Worm (Caenorhabditis elegans) whole organism, mixed stage, embryonic: ENCODE results near the gene ZK856.19.

Experiments
- ceh-43 ChIP-seq: fragments of 200-800 bp; sonication (Bioruptor generic); optimal IDR thresholded peaks from 2 replicates; lab custom pipeline; 2018; ENCODE audit warnings: mild to moderate bottlenecking, missing genetic modification characterization, moderate library complexity, missing compliant biosample characterization
- elt-1 ChIP-seq: sonication (generic microtip); optimal IDR thresholded peaks from 2 replicates; lab custom pipeline; 2017; ENCODE audit warnings: missing genetic modification characterization, mild to moderate bottlenecking, missing compliant biosample characterization, antibody characterized with exemption, moderate library complexity, borderline replicate concordance; ENCODE audit not compliant: insufficient read depth
- elt-3 ChIP-seq: fragments of 150-350 bp; optimal IDR thresholded peaks from 2 replicates; lab custom pipeline; 2014; ENCODE audit warnings: missing biosample characterization, missing genetic modification characterization
- lsy-2 ChIP-seq: fragments of 150-350 bp; optimal IDR thresholded peaks from 2 replicates; lab custom pipeline; 2014; ENCODE audit warnings: missing biosample characterization, missing genetic modification characterization
- mep-1 ChIP-seq: fragments of 150-350 bp; optimal IDR thresholded peaks from 2 replicates; lab custom pipeline; 2017; ENCODE audit warnings: missing biosample characterization, missing genetic modification reagents, missing genetic modification characterization, inconsistent platforms
- pha-4 ChIP-seq: fragments of 150-350 bp; optimal IDR thresholded peaks from 2 replicates; lab custom pipeline; 2018; ENCODE audit warnings: missing biosample characterization, missing genetic modification reagents, missing genetic modification characterization
- tbx-8 ChIP-seq: fragments of 200-800 bp; sonication (Bioruptor generic); optimal IDR thresholded peaks from 2 replicates; lab custom pipeline; 2018; ENCODE audit warnings: mild to moderate bottlenecking, missing genetic modification characterization, moderate library complexity, missing compliant biosample characterization
- unc-62 ChIP-seq: fragments of 150-350 bp; optimal IDR thresholded peaks from 2 replicates; lab custom pipeline; 2014; ENCODE audit warnings: missing biosample characterization, missing genetic modification reagents, missing genetic modification characterization

DNA sequence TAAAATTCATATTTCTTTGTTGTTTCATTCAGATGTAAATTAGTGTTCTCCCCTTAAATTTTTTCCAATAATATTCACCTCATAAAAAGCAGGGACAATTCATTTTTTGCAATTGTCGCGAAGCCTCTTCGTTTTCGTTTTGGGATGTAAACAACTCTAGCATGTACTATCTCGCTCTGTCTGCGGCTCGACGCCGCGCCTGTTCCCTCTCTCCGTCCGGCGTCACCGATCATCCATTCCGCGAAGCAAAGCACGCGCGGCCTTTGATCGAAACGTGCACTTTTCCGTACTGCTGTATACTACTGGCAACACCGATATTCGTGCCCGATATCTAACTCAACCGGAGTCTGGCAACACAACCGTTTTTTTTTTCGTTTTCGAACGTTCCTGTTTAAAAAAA, 42.3 kb upstream of the ZK856.19 start:
- TF ChIP-seq elt-1 (tag; lab: Kevin White, UChicago) (no peak), ceh-43 (GFP tag; lab: Kevin White, UChicago) (no peak), unc-62 (GFP tag; lab: Kevin White, UChicago) (no peak), lsy-2 (tag; lab: Kevin White, UChicago) (no peak), elt-3 (tag; lab: Kevin White, UChicago) (no peak), pha-4 (peak; percentile 75), mep-1 (no peak), tbx-8 (no peak)
